Fruit fly (Drosophila melanogaster) whole organism, embryonic: Measurements from ENCODE around the gene CG9855.

Source experiments
- Asciz ChIP-seq: fragments of 200-800 bp; sonication (Bioruptor generic); optimal IDR thresholded peaks from 2 replicates; lab custom pipeline; 2017; ENCODE audit warnings: missing biosample characterization, mild to moderate bottlenecking, missing genetic modification characterization, missing genetic modification reagents
- BEAF-32 ChIP-seq: fragments of 200-800 bp; sonication (Bioruptor generic); optimal IDR thresholded peaks from 3 replicates; lab custom pipeline; 2017; ENCODE audit warnings: missing biosample characterization, missing genetic modification characterization, mild to moderate bottlenecking, moderate library complexity, missing genetic modification reagents
- CG11456 ChIP-seq: fragments of 200-800 bp; sonication (Bioruptor generic); IDR thresholded peaks from 3 replicates; pipeline ENCODE4 v1.3.6; 2022; ENCODE audit warnings: missing biosample characterization, missing genetic modification characterization
- CG12299 ChIP-seq: fragments of 200-800 bp; sonication (Bioruptor generic); optimal IDR thresholded peaks from 2 replicates; lab custom pipeline; 2018; ENCODE audit warnings: missing biosample characterization, mild to moderate bottlenecking, missing genetic modification characterization
- CG13287 ChIP-seq: fragments of 200-800 bp; sonication (Bioruptor generic); IDR thresholded peaks from 2 replicates; pipeline ENCODE4 v1.3.6; 2022; ENCODE audit warnings: missing biosample characterization, missing genetic modification characterization; ENCODE audit not compliant: partially characterized antibody
- CG14667 ChIP-seq: fragments of 200-800 bp; sonication (Bioruptor generic); IDR thresholded peaks from 2 replicates; pipeline ENCODE4 v1.3.6; 2022; ENCODE audit warnings: missing biosample characterization, missing genetic modification characterization
- CG1529 ChIP-seq: fragments of 200-800 bp; sonication (Bioruptor generic); optimal IDR thresholded peaks from 3 replicates; lab custom pipeline; 2018; ENCODE audit warnings: missing biosample characterization, missing genetic modification characterization
- CG16815 ChIP-seq: fragments of 200-800 bp; sonication (Bioruptor generic); optimal IDR thresholded peaks from 3 replicates; lab custom pipeline; 2017; ENCODE audit warnings: missing biosample characterization, mild to moderate bottlenecking, missing genetic modification characterization
- CG2120 ChIP-seq: fragments of 200-800 bp; sonication (Bioruptor generic); optimal IDR thresholded peaks from 3 replicates; lab custom pipeline; 2016; ENCODE audit warnings: missing biosample characterization, missing genetic modification characterization
- CG2199 ChIP-seq: fragments of 200-800 bp; sonication (Bioruptor generic); IDR thresholded peaks from 3 replicates; pipeline ENCODE4 v1.3.6; 2022; ENCODE audit warnings: missing biosample characterization, missing genetic modification characterization
- CG32767 ChIP-seq: fragments of 200-800 bp; sonication (Bioruptor generic); IDR thresholded peaks from 2 replicates; pipeline ENCODE4 v1.3.6; 2022; ENCODE audit warnings: missing biosample characterization, missing genetic modification characterization
- CG3281 ChIP-seq: fragments of 200-800 bp; sonication (Bioruptor generic); optimal IDR thresholded peaks from 3 replicates; lab custom pipeline; 2017; ENCODE audit warnings: missing biosample characterization, mild to moderate bottlenecking, missing genetic modification characterization
- CG4328 ChIP-seq: fragments of 200-800 bp; sonication (Bioruptor generic); optimal IDR thresholded peaks from 3 replicates; lab custom pipeline; 2017; ENCODE audit warnings: missing biosample characterization, missing genetic modification reagents, missing genetic modification characterization
- CG4404 ChIP-seq: fragments of 200-800 bp; sonication (Bioruptor generic); IDR thresholded peaks from 2 replicates; pipeline ENCODE4 v1.3.6; 2022; ENCODE audit warnings: missing biosample characterization, missing genetic modification characterization
- CG5953 ChIP-seq: fragments of 200-800 bp; sonication (Bioruptor generic); IDR thresholded peaks from 2 replicates; pipeline ENCODE4 v1.3.6; 2022; ENCODE audit warnings: missing biosample characterization, missing genetic modification characterization
- CG6175 ChIP-seq: fragments of 200-800 bp; sonication (Bioruptor generic); IDR thresholded peaks from 3 replicates; pipeline ENCODE4 v1.3.6; 2022; ENCODE audit warnings: missing biosample characterization, missing genetic modification characterization
- CG7271 ChIP-seq: fragments of 200-800 bp; sonication (Bioruptor generic); optimal IDR thresholded peaks from 2 replicates; lab custom pipeline; 2018; ENCODE audit warnings: missing biosample characterization, mild to moderate bottlenecking, missing genetic modification characterization, moderate library complexity
- CG7372 ChIP-seq: fragments of 200-800 bp; sonication (Bioruptor generic); IDR thresholded peaks from 2 replicates; pipeline ENCODE4 v1.3.6; 2022; ENCODE audit warnings: missing biosample characterization, missing genetic modification characterization
- CG8089 ChIP-seq: fragments of 200-800 bp; sonication (Bioruptor generic); optimal IDR thresholded peaks from 3 replicates; lab custom pipeline; 2016; ENCODE audit warnings: missing biosample characterization, missing genetic modification characterization
- CG8924 ChIP-seq: fragments of 200-800 bp; optimal IDR thresholded peaks from 3 replicates; lab custom pipeline; 2019; ENCODE audit warnings: missing biosample characterization, mild to moderate bottlenecking, missing genetic modification characterization, moderate library complexity
- CG8944 ChIP-seq: fragments of 200-800 bp; sonication (Bioruptor generic); optimal IDR thresholded peaks from 3 replicates; lab custom pipeline; 2016; ENCODE audit warnings: missing biosample characterization, missing genetic modification characterization
- CG9215 ChIP-seq: fragments of 200-800 bp; sonication (Bioruptor generic); IDR thresholded peaks from 2 replicates; pipeline ENCODE4 v1.3.6; 2022; ENCODE audit warnings: missing biosample characterization, missing genetic modification characterization
- CG9727 ChIP-seq: fragments of 200-800 bp; sonication (Bioruptor generic); optimal IDR thresholded peaks from 3 replicates; lab custom pipeline; 2017; ENCODE audit warnings: missing biosample characterization, mild to moderate bottlenecking, missing genetic modification characterization
- Drgx ChIP-seq: fragments of 200-800 bp; sonication (Bioruptor generic); IDR thresholded peaks from 2 replicates; pipeline ENCODE4 v1.3.6; 2022; ENCODE audit warnings: missing biosample characterization, missing genetic modification characterization
- Hand ChIP-seq: fragments of 200-800 bp; sonication (Bioruptor generic); optimal IDR thresholded peaks from 2 replicates; lab custom pipeline; 2017; ENCODE audit warnings: mild to moderate bottlenecking, missing biosample characterization, missing genetic modification reagents, missing genetic modification characterization
- Hr51 ChIP-seq, 2 experiments: fragments of 200-800 bp; sonication (Bioruptor generic); optimal IDR thresholded peaks; 2 replicates in 1 of 2; 3 replicates in 1 of 2; lab custom pipeline; 2016 to 2018; ENCODE audit warnings: missing biosample characterization in 2 of 2, missing genetic modification characterization in 2 of 2, mild to moderate bottlenecking in 1 of 2, moderate library complexity in 1 of 2
- Lhr ChIP-seq: fragments of 200-800 bp; sonication (Bioruptor generic); optimal IDR thresholded peaks from 3 replicates; lab custom pipeline; 2017; ENCODE audit warnings: mild to moderate bottlenecking, missing biosample characterization, missing genetic modification reagents, missing genetic modification characterization
- Lpt ChIP-seq: fragments of >200 bp; optimal IDR thresholded peaks from 2 replicates; lab custom pipeline; 2018; ENCODE audit warnings: missing biosample characterization, missing genetic modification characterization
- MTF-1 ChIP-seq: fragments of 200-800 bp; sonication (Bioruptor generic); optimal IDR thresholded peaks from 2 replicates; lab custom pipeline; 2018; ENCODE audit warnings: missing biosample characterization, mild to moderate bottlenecking, missing genetic modification characterization, borderline replicate concordance
- Mad ChIP-seq: fragments of 200-800 bp; sonication (Bioruptor generic); optimal IDR thresholded peaks from 2 replicates; lab custom pipeline; 2016; ENCODE audit warnings: missing biosample characterization, missing genetic modification characterization
- Nf-YA ChIP-seq: fragments of 200-800 bp; sonication (Bioruptor generic); IDR thresholded peaks from 2 replicates; pipeline ENCODE4 v1.3.6; 2022; ENCODE audit warnings: missing biosample characterization, missing genetic modification characterization
- Opbp ChIP-seq: fragments of 200-800 bp; sonication (Bioruptor generic); IDR thresholded peaks from 3 replicates; pipeline ENCODE4 v1.3.6; 2022; ENCODE audit warnings: missing biosample characterization, missing genetic modification characterization; ENCODE audit not compliant: partially characterized antibody
- Poxn ChIP-seq: fragments of 200-800 bp; sonication (Bioruptor generic); IDR thresholded peaks from 2 replicates; pipeline ENCODE4 v1.3.6; 2022; ENCODE audit warnings: missing biosample characterization, missing genetic modification characterization
- Sin3A ChIP-seq: fragments of >200 bp; optimal IDR thresholded peaks from 2 replicates; lab custom pipeline; 2018
- al ChIP-seq: fragments of 200-800 bp; sonication (Bioruptor generic); IDR thresholded peaks from 2 replicates; pipeline ENCODE4 v1.3.6; 2022; ENCODE audit warnings: missing biosample characterization, missing genetic modification characterization
- ase ChIP-seq: fragments of 200-800 bp; sonication (Bioruptor generic); IDR thresholded peaks from 3 replicates; pipeline ENCODE4 v1.3.6; 2022; ENCODE audit warnings: missing biosample characterization, missing genetic modification characterization
- bbx ChIP-seq: fragments of 200-800 bp; sonication (Bioruptor generic); IDR thresholded peaks from 2 replicates; pipeline ENCODE4 v1.3.6; 2022; ENCODE audit warnings: missing biosample characterization, missing genetic modification characterization; ENCODE audit not compliant: partially characterized antibody
- ems ChIP-seq: fragments of 200-800 bp; sonication (Bioruptor generic); optimal IDR thresholded peaks from 3 replicates; lab custom pipeline; 2016; ENCODE audit warnings: missing biosample characterization, missing genetic modification characterization
- fd96Cb ChIP-seq: fragments of 200-800 bp; sonication (Bioruptor generic); optimal IDR thresholded peaks from 2 replicates; lab custom pipeline; 2018; ENCODE audit warnings: missing biosample characterization, mild to moderate bottlenecking, missing genetic modification characterization, moderate library complexity
- fru ChIP-seq: fragments of >200 bp; optimal IDR thresholded peaks from 2 replicates; lab custom pipeline; 2017
- gcm2 ChIP-seq: fragments of 200-800 bp; sonication (Bioruptor generic); optimal IDR thresholded peaks from 2 replicates; lab custom pipeline; 2016; ENCODE audit warnings: missing biosample characterization, missing genetic modification characterization
- grau ChIP-seq: fragments of 200-800 bp; optimal IDR thresholded peaks from 3 replicates; lab custom pipeline; 2019; ENCODE audit warnings: missing biosample characterization, mild to moderate bottlenecking, missing genetic modification characterization, moderate library complexity
- gro ChIP-seq: fragments of 200-800 bp; sonication (Bioruptor generic); optimal IDR thresholded peaks from 2 replicates; lab custom pipeline; 2016; ENCODE audit warnings: missing biosample characterization, missing genetic modification characterization
- gsb-n ChIP-seq: fragments of 200-800 bp; sonication (Bioruptor generic); optimal IDR thresholded peaks from 3 replicates; lab custom pipeline; 2018; ENCODE audit warnings: missing biosample characterization, mild to moderate bottlenecking, missing genetic modification characterization
- h ChIP-seq: fragments of >200 bp; optimal IDR thresholded peaks from 2 replicates; lab custom pipeline; 2017
- hbn ChIP-seq: fragments of 200-800 bp; sonication (Bioruptor generic); IDR thresholded peaks from 2 replicates; pipeline ENCODE4 v1.3.6; 2022; ENCODE audit warnings: missing biosample characterization, missing genetic modification characterization; ENCODE audit not compliant: partially characterized antibody
- ken ChIP-seq: fragments of 200-800 bp; sonication (Bioruptor generic); IDR thresholded peaks from 3 replicates; pipeline ENCODE4 v1.3.6; 2022; ENCODE audit warnings: missing biosample characterization, missing genetic modification characterization
- lilli ChIP-seq: fragments of 200-800 bp; sonication (Bioruptor generic); optimal IDR thresholded peaks from 3 replicates; lab custom pipeline; 2016; ENCODE audit warnings: missing biosample characterization, missing genetic modification characterization
- nmo ChIP-seq: fragments of 200-800 bp; sonication (Bioruptor generic); optimal IDR thresholded peaks from 2 replicates; lab custom pipeline; 2018; ENCODE audit warnings: missing biosample characterization, mild to moderate bottlenecking, missing genetic modification characterization, moderate library complexity
- pfk ChIP-seq: fragments of 200-800 bp; sonication (Bioruptor generic); optimal IDR thresholded peaks from 2 replicates; lab custom pipeline; 2018; ENCODE audit warnings: missing biosample characterization, mild to moderate bottlenecking, missing genetic modification characterization, moderate library complexity
- sr ChIP-seq: fragments of 200-800 bp; sonication (Bioruptor generic); IDR thresholded peaks from 3 replicates; pipeline ENCODE4 v1.3.6; 2022; ENCODE audit warnings: missing biosample characterization, missing genetic modification characterization
- toy ChIP-seq: fragments of 200-800 bp; sonication (Bioruptor generic); IDR thresholded peaks from 2 replicates; pipeline ENCODE4 v1.3.6; 2022; ENCODE audit warnings: missing biosample characterization, missing genetic modification characterization
- ttk ChIP-seq: fragments of 200-800 bp; sonication (Bioruptor generic); IDR thresholded peaks from 2 replicates; pipeline ENCODE4 v2.1.2; 2022; ENCODE audit warnings: missing biosample characterization, missing genetic modification characterization

Gene CG9855

DNA sequence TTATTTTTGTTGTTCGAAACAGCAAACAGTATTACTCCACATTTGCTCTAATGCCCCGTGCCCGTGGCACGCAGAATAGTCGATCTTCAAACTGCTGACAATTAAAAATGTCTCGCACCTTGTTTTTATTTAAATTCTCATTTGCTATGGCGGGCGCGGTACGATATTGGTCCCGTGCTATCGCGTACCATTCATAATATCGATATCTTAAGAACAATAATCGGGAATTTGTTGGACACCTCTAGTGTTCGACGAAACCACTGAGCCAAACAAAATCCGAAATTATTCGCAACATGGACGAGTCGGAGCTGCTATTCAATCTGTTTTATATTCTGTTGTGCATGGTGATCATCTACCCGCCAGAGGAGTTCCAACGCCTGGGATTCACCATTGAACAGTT, 7.5 kb downstream of the CG9855 start, which contains the start of gene CG14646 (continued):
- TF ChIP-seq CG2120 (GFP tag; lab: Kevin White, UChicago), result no peak
- no peak for TF ChIP-seq Hand (GFP tag; lab: Kevin White, UChicago)
- TF ChIP-seq ken (GFP tag; lab: Robert Waterston, UW), result no peak
- no peak for TF ChIP-seq grau
- TF ChIP-seq hbn (GFP tag; lab: Robert Waterston, UW), result peak; percentile 93
- TF ChIP-seq ems (GFP tag; lab: Kevin White, UChicago), result no peak
- no peak for TF ChIP-seq CG1529
- TF ChIP-seq al (GFP tag; lab: Robert Waterston, UW), result no peak
- TF ChIP-seq Sin3A (lab: Kevin White, UChicago), result no peak
- no peak for TF ChIP-seq CG9215 (GFP tag; lab: Robert Waterston, UW)
- TF ChIP-seq gcm2 (GFP tag; lab: Kevin White, UChicago), result no peak
- TF ChIP-seq Nf-YA (GFP tag; lab: Robert Waterston, UW), result no peak
- no peak for TF ChIP-seq MTF-1
- no peak for TF ChIP-seq h (lab: Kevin White, UChicago)
- TF ChIP-seq CG8924 (tag; lab: Kevin White, UChicago), result no peak
- TF ChIP-seq CG16815 (GFP tag; lab: Kevin White, UChicago), result no peak
- TF ChIP-seq Mad, result no peak
- TF ChIP-seq Hr51 (GFP tag; optimal IDR thresholded peaks at IDR 0.05; lab: Kevin White, UChicago), result no peak
- no peak for TF ChIP-seq CG8089 (GFP tag; lab: Kevin White, UChicago)
- TF ChIP-seq CG13287, result peak; percentile 95
- TF ChIP-seq fd96Cb (tag; lab: Kevin White, UChicago), result no peak
- no peak for TF ChIP-seq Lhr (GFP tag; lab: Kevin White, UChicago)
- no peak for TF ChIP-seq CG2199 (GFP tag; lab: Robert Waterston, UW)
- no peak for TF ChIP-seq Lpt (GFP tag; lab: Kevin White, UChicago)
- no peak for TF ChIP-seq ttk (GFP tag; lab: Robert Waterston, UW)
- no peak for TF ChIP-seq CG8944 (GFP tag; lab: Kevin White, UChicago)
- TF ChIP-seq CG32767, result no peak
- TF ChIP-seq nmo (GFP tag; lab: Kevin White, UChicago), result no peak
- no peak for TF ChIP-seq CG12299
- no peak for TF ChIP-seq Poxn
- no peak for TF ChIP-seq Asciz (GFP tag; lab: Kevin White, UChicago)
- no peak for TF ChIP-seq sr (GFP tag; lab: Robert Waterston, UW)
- no peak for TF ChIP-seq CG6175 (GFP tag; lab: Robert Waterston, UW)
- TF ChIP-seq gro (GFP tag; lab: Kevin White, UChicago), result no peak
- no peak for TF ChIP-seq CG14667 (GFP tag; lab: Robert Waterston, UW)
- TF ChIP-seq toy (GFP tag; lab: Robert Waterston, UW), result no peak
- no peak for TF ChIP-seq CG9727 (GFP tag; lab: Kevin White, UChicago)
- TF ChIP-seq pfk (GFP tag; lab: Kevin White, UChicago), result no peak
- no peak for TF ChIP-seq CG7271 (tag; lab: Kevin White, UChicago)
- TF ChIP-seq ase (GFP tag; lab: Robert Waterston, UW), result no peak
- TF ChIP-seq CG3281 (GFP tag; lab: Kevin White, UChicago), result no peak
- TF ChIP-seq CG11456 (GFP tag; lab: Robert Waterston, UW), result no peak
- TF ChIP-seq CG4404 (GFP tag; lab: Robert Waterston, UW), result no peak
- TF ChIP-seq CG5953 (GFP tag; lab: Robert Waterston, UW), result no peak
- TF ChIP-seq fru, result no peak
- TF ChIP-seq BEAF-32, result peak; percentile 84
- no peak for TF ChIP-seq gsb-n
- TF ChIP-seq CG4328, result no peak
- TF ChIP-seq Opbp (GFP tag; lab: Robert Waterston, UW), result peak; percentile 82; the same call in 2 of the 3 replicates
- TF ChIP-seq CG7372 (GFP tag; lab: Robert Waterston, UW), result no peak
- peak; percentile 92 for TF ChIP-seq bbx (GFP tag; lab: Robert Waterston, UW)
- TF ChIP-seq lilli, result no peak
- TF ChIP-seq Drgx (GFP tag; lab: Robert Waterston, UW), result no peak
